Worm (Caenorhabditis elegans) whole organism, L2 larva: ENCODE results near the gene puf-7.

Experiments used
- C34F6.9 ChIP-seq: fragments of 150-350 bp; optimal IDR thresholded peaks from 2 replicates; lab custom pipeline; 2014; ENCODE audit warnings: missing biosample characterization, missing genetic modification characterization
- F13H6.1 ChIP-seq: sonication (generic microtip); optimal IDR thresholded peaks from 2 replicates; lab custom pipeline; 2016; ENCODE audit warnings: missing genetic modification characterization, missing compliant biosample characterization
- Y55F3AM.14 ChIP-seq: fragments of 200-800 bp; sonication (Bioruptor generic); optimal IDR thresholded peaks from 2 replicates; lab custom pipeline; 2018; ENCODE audit warnings: mild to moderate bottlenecking, missing genetic modification characterization, missing compliant biosample characterization
- alr-1 ChIP-seq: fragments of 150-350 bp; optimal IDR thresholded peaks from 2 replicates; lab custom pipeline; 2014; ENCODE audit warnings: missing biosample characterization, missing genetic modification characterization
- ama-1 ChIP-seq: fragments of 150-350 bp; optimal IDR thresholded peaks from 2 replicates; lab custom pipeline; 2018; ENCODE audit warnings: inconsistent platforms
- blmp-1 ChIP-seq: sonication (generic microtip); optimal IDR thresholded peaks from 2 replicates; lab custom pipeline; 2017; ENCODE audit warnings: missing genetic modification characterization, mild to moderate bottlenecking, missing compliant biosample characterization, antibody characterized with exemption, moderate library complexity; ENCODE audit not compliant: insufficient read depth
- ceh-16 ChIP-seq: fragments of 150-350 bp; optimal IDR thresholded peaks from 2 replicates; lab custom pipeline; 2014; ENCODE audit warnings: missing biosample characterization, missing genetic modification characterization
- ceh-82 ChIP-seq: fragments of 150-350 bp; optimal IDR thresholded peaks from 2 replicates; lab custom pipeline; 2014; ENCODE audit warnings: missing biosample characterization, missing genetic modification characterization
- crh-2 ChIP-seq: sonication (generic microtip); optimal IDR thresholded peaks from 2 replicates; lab custom pipeline; 2017; ENCODE audit warnings: missing biosample characterization, missing genetic modification characterization
- dmd-4 ChIP-seq: sonication (generic microtip); optimal IDR thresholded peaks from 2 replicates; lab custom pipeline; 2017; ENCODE audit warnings: missing biosample characterization, missing genetic modification characterization
- egl-27 ChIP-seq: sonication (generic microtip); optimal IDR thresholded peaks from 3 replicates; lab custom pipeline; 2017; ENCODE audit warnings: missing biosample characterization, missing genetic modification reagents, missing genetic modification characterization
- elt-1 ChIP-seq: fragments of 150-350 bp; optimal IDR thresholded peaks from 2 replicates; lab custom pipeline; 2014; ENCODE audit warnings: missing biosample characterization, missing genetic modification characterization
- elt-3 ChIP-seq: sonication (generic microtip); optimal IDR thresholded peaks from 2 replicates; lab custom pipeline; 2017; ENCODE audit warnings: missing biosample characterization, missing genetic modification characterization
- fos-1 ChIP-seq: fragments of 150-350 bp; optimal IDR thresholded peaks from 2 replicates; lab custom pipeline; 2014; ENCODE audit warnings: missing biosample characterization, missing genetic modification characterization
- lin-11 ChIP-seq: fragments of 150-350 bp; sonication (generic microtip); optimal IDR thresholded peaks from 2 replicates; lab custom pipeline; 2014; ENCODE audit warnings: missing biosample characterization, missing genetic modification characterization, inconsistent platforms, mixed read lengths
- lin-13 ChIP-seq: fragments of 150-350 bp; optimal IDR thresholded peaks from 2 replicates; lab custom pipeline; 2014; ENCODE audit warnings: missing biosample characterization, missing genetic modification reagents, missing genetic modification characterization
- lin-39 ChIP-seq: fragments of 150-350 bp; optimal IDR thresholded peaks from 2 replicates; lab custom pipeline; 2014; ENCODE audit warnings: missing biosample characterization, missing genetic modification reagents, missing genetic modification characterization
- mab-5 ChIP-seq: fragments of 150-350 bp; optimal IDR thresholded peaks from 2 replicates; lab custom pipeline; 2014; ENCODE audit warnings: missing biosample characterization, missing genetic modification characterization
- nhr-21 ChIP-seq: fragments of 150-350 bp; optimal IDR thresholded peaks from 2 replicates; lab custom pipeline; 2014; ENCODE audit warnings: missing biosample characterization, missing genetic modification characterization
- nhr-237 ChIP-seq: fragments of 150-350 bp; optimal IDR thresholded peaks from 2 replicates; lab custom pipeline; 2014; ENCODE audit warnings: missing biosample characterization, missing genetic modification characterization
- nhr-25 ChIP-seq: fragments of 150-350 bp; sonication (generic microtip); optimal IDR thresholded peaks from 3 replicates; lab custom pipeline; 2014; ENCODE audit warnings: missing biosample characterization, missing genetic modification characterization
- nhr-6 ChIP-seq: fragments of 150-350 bp; optimal IDR thresholded peaks from 2 replicates; lab custom pipeline; 2014; ENCODE audit warnings: missing biosample characterization, missing genetic modification characterization
- nhr-77 ChIP-seq: fragments of 150-350 bp; optimal IDR thresholded peaks from 2 replicates; lab custom pipeline; 2014; ENCODE audit warnings: missing biosample characterization, missing genetic modification characterization
- sem-4 ChIP-seq: fragments of 150-350 bp; optimal IDR thresholded peaks from 2 replicates; lab custom pipeline; 2014; ENCODE audit warnings: missing biosample characterization, missing genetic modification reagents, missing genetic modification characterization
- skn-1 ChIP-seq: sonication (generic microtip); optimal IDR thresholded peaks from 2 replicates; lab custom pipeline; 2017; ENCODE audit warnings: missing biosample characterization, missing genetic modification characterization
- sma-3 ChIP-seq: sonication (generic microtip); optimal IDR thresholded peaks from 2 replicates; lab custom pipeline; 2016; ENCODE audit warnings: missing genetic modification reagents, missing genetic modification characterization, missing compliant biosample characterization
- sma-9 ChIP-seq, 2 experiments: fragments of 150-350 bp in 1 of 2; sonication (generic microtip) in 1 of 2; optimal IDR thresholded peaks; 2 replicates each; lab custom pipeline; 2014 to 2016; ENCODE audit warnings: missing genetic modification characterization in 2 of 2, mild to moderate bottlenecking in 1 of 2, missing biosample characterization in 1 of 2, missing compliant biosample characterization in 1 of 2, missing genetic modification reagents in 1 of 2, moderate library complexity in 1 of 2
- unc-55 ChIP-seq: fragments of 150-350 bp; sonication (generic microtip); optimal IDR thresholded peaks from 3 replicates; lab custom pipeline; 2014; ENCODE audit warnings: missing biosample characterization, missing genetic modification reagents, missing genetic modification characterization
- ztf-1 ChIP-seq: fragments of 200-800 bp; sonication (Bioruptor generic); conservative IDR thresholded peaks from 2 replicates; pipeline ENCODE4 v1.3.6; 2022; ENCODE audit warnings: missing genetic modification characterization, missing compliant biosample characterization
- ztf-11 ChIP-seq: sonication (generic microtip); optimal IDR thresholded peaks from 2 replicates; lab custom pipeline; 2017; ENCODE audit warnings: missing biosample characterization, missing genetic modification characterization

Gene puf-7

ce11 chrIV:5507754-5508153, 21.2 kb downstream of the puf-7 start:
- no peak for TF ChIP-seq fos-1 (tag; lab: Kevin White, UChicago)
- TF ChIP-seq crh-2 (tag; lab: Kevin White, UChicago) = no peak
- TF ChIP-seq ceh-16 = no peak
- peak; percentile 4 for TF ChIP-seq C34F6.9 (tag; lab: Kevin White, UChicago)
- no peak for TF ChIP-seq lin-39
- TF ChIP-seq, all 48 proteins: peak for 1

- TF ChIP-seq skn-1 (tag; lab: Kevin White, UChicago) = no peak
These were observed 28.3 kb downstream of the puf-7 start for ce11 chrIV:5514789-5515188.

ce11 chrIV:5519044-5519443, 32.5 kb downstream of the puf-7 start:
- TF ChIP-seq unc-55 (GFP tag; lab: Kevin White, UChicago) = peak; percentile 93
- TF ChIP-seq blmp-1 (tag; lab: Kevin White, UChicago) = no peak
- peak; percentile 76 for TF ChIP-seq mab-5
- TF ChIP-seq Y55F3AM.14 = no peak
- TF ChIP-seq, all 48 proteins: peak for 2

ce11 chrIV:5526711-5527383, 40.3 kb downstream of the puf-7 start:
- TF ChIP-seq C34F6.9 (tag; lab: Kevin White, UChicago) (no peak), ztf-11 (no peak), sma-3 (GFP tag; lab: Kevin White, UChicago) (no peak), blmp-1 (tag; lab: Kevin White, UChicago) (no peak), nhr-6 (no peak), lin-39 (no peak), lin-11 (tag; lab: Kevin White, UChicago) (no peak), skn-1 (tag; lab: Kevin White, UChicago) (no peak), sem-4 (no peak), nhr-237 (tag; lab: Kevin White, UChicago) (no peak), ama-1 (no peak)
- TF ChIP-seq, all 48 proteins: peak for 0

- no peak for TF ChIP-seq sma-3 (GFP tag; lab: Kevin White, UChicago)
- TF ChIP-seq blmp-1 (tag; lab: Kevin White, UChicago) = no peak
- TF ChIP-seq nhr-77 (tag; lab: Kevin White, UChicago) = no peak
- no peak for TF ChIP-seq F13H6.1 (tag; lab: Kevin White, UChicago)
- TF ChIP-seq, all 48 proteins: peak for 0
These were observed 41.8 kb downstream of the puf-7 start, which contains the start of gene unc-5 for ce11 chrIV:5528285-5528684. Gene unc-5, minus strand, starts transcription at chrIV:5528338.

ce11 chrIV:5530980-5531379, 44.5 kb downstream of the puf-7 start:
- no peak for TF ChIP-seq elt-3 (tag; lab: Kevin White, UChicago)
- no peak for TF ChIP-seq unc-55 (GFP tag; lab: Kevin White, UChicago)
- no peak for TF ChIP-seq blmp-1 (tag; lab: Kevin White, UChicago)
- TF ChIP-seq dmd-4 = no peak
- peak; percentile 4 for TF ChIP-seq fos-1 (tag; lab: Kevin White, UChicago)

ce11 chrIV:5533556-5533955, 47.0 kb downstream of the puf-7 start:
- TF ChIP-seq sma-3 (GFP tag; lab: Kevin White, UChicago) = no peak
- TF ChIP-seq alr-1 (tag; lab: Kevin White, UChicago) = no peak
- TF ChIP-seq nhr-21 (tag; lab: Kevin White, UChicago) = no peak
- no peak for TF ChIP-seq egl-27 (tag; lab: Kevin White, UChicago)
- no peak for TF ChIP-seq ceh-16
- no peak for TF ChIP-seq unc-55 (GFP tag; lab: Kevin White, UChicago)
- no peak for TF ChIP-seq nhr-237 (tag; lab: Kevin White, UChicago)
- no peak for TF ChIP-seq ztf-1 (GFP tag; lab: Robert Waterston, UW)
- no peak for TF ChIP-seq sma-9 (GFP tag; optimal IDR thresholded peaks at IDR 0.05; lab: Kevin White, UChicago)
- no peak for TF ChIP-seq sma-9 (tag; optimal IDR thresholded peaks at IDR 0.05; lab: Kevin White, UChicago)
- no peak for TF ChIP-seq elt-1
- TF ChIP-seq ceh-82 = no peak
- TF ChIP-seq nhr-6 = no peak
- TF ChIP-seq lin-13 (GFP tag; lab: Kevin White, UChicago) = no peak
- TF ChIP-seq nhr-25 (tag; lab: Kevin White, UChicago) = no peak
- TF ChIP-seq ztf-11 = no peak
- TF ChIP-seq, all 48 proteins: peak for 0
